Worm (Caenorhabditis elegans) whole organism, L3 larva: ENCODE data around the gene C07E3.3.

Experiments
- R02D3.7 ChIP-seq: fragments of 150-350 bp; optimal IDR thresholded peaks from 2 replicates; lab custom pipeline; 2014; ENCODE audit warnings: missing biosample characterization, missing genetic modification characterization
- aly-2 ChIP-seq: fragments of 150-350 bp; optimal IDR thresholded peaks from 2 replicates; lab custom pipeline; 2014; ENCODE audit warnings: missing biosample characterization, missing genetic modification characterization
- ama-1 ChIP-seq: fragments of 150-350 bp; optimal IDR thresholded peaks from 2 replicates; lab custom pipeline; 2018
- ceh-16 ChIP-seq: sonication (generic microtip); optimal IDR thresholded peaks from 2 replicates; lab custom pipeline; 2017; ENCODE audit warnings: missing biosample characterization, missing genetic modification characterization
- ceh-82 ChIP-seq: fragments of 150-350 bp; optimal IDR thresholded peaks from 2 replicates; lab custom pipeline; 2014; ENCODE audit warnings: missing biosample characterization, missing genetic modification characterization
- ceh-9 ChIP-seq: sonication (generic microtip); optimal IDR thresholded peaks from 2 replicates; lab custom pipeline; 2018; ENCODE audit warnings: missing biosample characterization, missing genetic modification characterization
- daf-12 ChIP-seq: fragments of 150-350 bp; optimal IDR thresholded peaks from 2 replicates; lab custom pipeline; 2014; ENCODE audit warnings: missing biosample characterization, missing genetic modification reagents, missing genetic modification characterization
- egl-27 ChIP-seq: sonication (generic microtip); optimal IDR thresholded peaks from 4 replicates; lab custom pipeline; 2017; ENCODE audit warnings: missing biosample characterization, missing genetic modification reagents, missing genetic modification characterization
- egl-5 ChIP-seq: fragments of 150-350 bp; optimal IDR thresholded peaks from 2 replicates; lab custom pipeline; 2017; ENCODE audit warnings: missing biosample characterization, missing genetic modification reagents, missing genetic modification characterization, inconsistent platforms
- elt-1 ChIP-seq: fragments of 150-350 bp; optimal IDR thresholded peaks from 2 replicates; lab custom pipeline; 2014; ENCODE audit warnings: missing biosample characterization, missing genetic modification characterization
- elt-2 ChIP-seq: sonication (generic microtip); optimal IDR thresholded peaks from 2 replicates; lab custom pipeline; 2016; ENCODE audit warnings: missing genetic modification reagents, mild to moderate bottlenecking, missing genetic modification characterization, missing compliant biosample characterization
- elt-3 ChIP-seq, 3 experiments: fragments of 150-350 bp in 1 of 3; sonication (generic microtip) in 2 of 3; optimal IDR thresholded peaks; 2 replicates in 2 of 3; 4 replicates in 1 of 3; lab custom pipeline; 2014 to 2017; ENCODE audit warnings: missing biosample characterization in 3 of 3, missing genetic modification characterization in 3 of 3
- eor-1 ChIP-seq, 2 experiments: fragments of 150-350 bp; optimal IDR thresholded peaks; 2 replicates each; lab custom pipeline; 2014 to 2018; ENCODE audit warnings: missing biosample characterization in 2 of 2, missing genetic modification characterization in 2 of 2
- fkh-10 ChIP-seq: sonication (generic microtip); optimal IDR thresholded peaks from 2 replicates; lab custom pipeline; 2017; ENCODE audit warnings: missing biosample characterization, missing genetic modification reagents, missing genetic modification characterization
- fos-1 ChIP-seq: fragments of 150-350 bp; optimal IDR thresholded peaks from 2 replicates; lab custom pipeline; 2014; ENCODE audit warnings: missing biosample characterization, missing genetic modification characterization
- hmg-11 ChIP-seq: sonication (generic microtip); optimal IDR thresholded peaks from 2 replicates; lab custom pipeline; 2016; ENCODE audit warnings: missing genetic modification characterization, missing compliant biosample characterization
- jun-1 ChIP-seq: fragments of 150-350 bp; optimal IDR thresholded peaks from 2 replicates; lab custom pipeline; 2014; ENCODE audit warnings: missing biosample characterization, missing genetic modification reagents, missing genetic modification characterization
- lin-39 ChIP-seq: fragments of 150-350 bp; optimal IDR thresholded peaks from 2 replicates; lab custom pipeline; 2018; ENCODE audit warnings: missing biosample characterization, missing genetic modification reagents, missing genetic modification characterization
- lsy-12 ChIP-seq: sonication (generic microtip); optimal IDR thresholded peaks from 2 replicates; lab custom pipeline; 2016; ENCODE audit warnings: mild to moderate bottlenecking, missing genetic modification characterization, missing compliant biosample characterization
- mdl-1 ChIP-seq: fragments of 150-350 bp; optimal IDR thresholded peaks from 2 replicates; lab custom pipeline; 2014; ENCODE audit warnings: missing biosample characterization, missing genetic modification characterization
- mml-1 ChIP-seq: fragments of 150-350 bp; sonication (generic microtip); optimal IDR thresholded peaks from 3 replicates; lab custom pipeline; 2014; ENCODE audit warnings: missing biosample characterization, missing genetic modification characterization
- nfya-1 ChIP-seq: sonication (generic microtip); optimal IDR thresholded peaks from 2 replicates; lab custom pipeline; 2017; ENCODE audit warnings: missing genetic modification characterization, mild to moderate bottlenecking, missing compliant biosample characterization, antibody characterized with exemption, moderate library complexity; ENCODE audit not compliant: insufficient read depth
- nhr-11 ChIP-seq: fragments of 150-350 bp; optimal IDR thresholded peaks from 2 replicates; lab custom pipeline; 2014; ENCODE audit warnings: missing biosample characterization, missing genetic modification characterization
- nhr-23 ChIP-seq: fragments of 150-350 bp; optimal IDR thresholded peaks from 2 replicates; lab custom pipeline; 2014; ENCODE audit warnings: missing biosample characterization, missing genetic modification reagents, missing genetic modification characterization
- nhr-25 ChIP-seq: sonication (generic microtip); optimal IDR thresholded peaks from 2 replicates; lab custom pipeline; 2017; ENCODE audit warnings: missing biosample characterization, missing genetic modification characterization
- nhr-28 ChIP-seq: fragments of 150-350 bp; optimal IDR thresholded peaks from 2 replicates; lab custom pipeline; 2014; ENCODE audit warnings: missing biosample characterization, missing genetic modification characterization
- nhr-43 ChIP-seq: sonication (generic microtip); optimal IDR thresholded peaks from 2 replicates; lab custom pipeline; 2016; ENCODE audit warnings: mild to moderate bottlenecking, missing genetic modification characterization, missing compliant biosample characterization; ENCODE audit not compliant: poor library complexity, severe bottlenecking
- nhr-67 ChIP-seq: fragments of 150-350 bp; optimal IDR thresholded peaks from 2 replicates; lab custom pipeline; 2014; ENCODE audit warnings: missing biosample characterization, missing genetic modification characterization
- nhr-77 ChIP-seq: fragments of 150-350 bp; optimal IDR thresholded peaks from 2 replicates; lab custom pipeline; 2014; ENCODE audit warnings: missing biosample characterization, missing genetic modification characterization
- pha-4 ChIP-seq: fragments of 150-350 bp; optimal IDR thresholded peaks from 2 replicates; lab custom pipeline; 2014; ENCODE audit warnings: missing biosample characterization, missing genetic modification reagents, missing genetic modification characterization
- pqm-1 ChIP-seq: fragments of 150-350 bp; optimal IDR thresholded peaks from 2 replicates; lab custom pipeline; 2017; ENCODE audit warnings: missing biosample characterization, missing genetic modification characterization, inconsistent platforms
- snpc-4 ChIP-seq: fragments of 150-350 bp; optimal IDR thresholded peaks from 2 replicates; lab custom pipeline; 2014; ENCODE audit warnings: missing biosample characterization, missing genetic modification characterization
- tbx-2 ChIP-seq: sonication (generic microtip); optimal IDR thresholded peaks from 2 replicates; lab custom pipeline; 2016; ENCODE audit warnings: mild to moderate bottlenecking, missing genetic modification characterization, missing compliant biosample characterization
- unc-39 ChIP-seq: sonication (generic microtip); optimal IDR thresholded peaks from 4 replicates; lab custom pipeline; 2017; ENCODE audit warnings: missing biosample characterization, missing genetic modification characterization
- ztf-11 ChIP-seq: fragments of 150-350 bp; optimal IDR thresholded peaks from 2 replicates; lab custom pipeline; 2014; ENCODE audit warnings: missing biosample characterization, missing genetic modification characterization

The C07E3.3 gene

DNA sequence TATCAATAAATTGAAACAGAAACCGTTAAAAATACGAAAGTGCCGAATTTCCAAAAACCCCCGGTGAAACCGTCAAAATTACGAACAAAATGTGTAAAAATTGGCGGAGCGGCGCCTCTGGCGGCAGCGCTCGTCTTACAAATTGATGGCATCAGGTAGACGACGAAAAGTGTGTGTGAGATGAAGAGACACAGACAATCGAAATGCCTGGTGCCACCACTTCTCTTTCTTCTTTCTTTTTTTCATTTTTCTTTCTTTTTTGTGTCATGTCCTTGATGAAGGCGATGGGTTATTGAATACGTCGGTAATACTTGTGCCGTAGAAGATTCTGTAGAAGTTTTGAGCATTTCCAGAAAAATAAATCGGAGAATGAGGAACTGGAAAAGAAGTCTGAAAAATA, 20.6 kb upstream of the C07E3.3 start:
- TF ChIP-seq lsy-12 (no peak), nfya-1 (tag; lab: Kevin White, UChicago) (peak; percentile 19), nhr-25 (peak; percentile 5), tbx-2 (tag; lab: Kevin White, UChicago) (no peak), elt-3 (tag; optimal IDR thresholded peaks at IDR 0.05; lab: Kevin White, UChicago) (no peak)

DNA sequence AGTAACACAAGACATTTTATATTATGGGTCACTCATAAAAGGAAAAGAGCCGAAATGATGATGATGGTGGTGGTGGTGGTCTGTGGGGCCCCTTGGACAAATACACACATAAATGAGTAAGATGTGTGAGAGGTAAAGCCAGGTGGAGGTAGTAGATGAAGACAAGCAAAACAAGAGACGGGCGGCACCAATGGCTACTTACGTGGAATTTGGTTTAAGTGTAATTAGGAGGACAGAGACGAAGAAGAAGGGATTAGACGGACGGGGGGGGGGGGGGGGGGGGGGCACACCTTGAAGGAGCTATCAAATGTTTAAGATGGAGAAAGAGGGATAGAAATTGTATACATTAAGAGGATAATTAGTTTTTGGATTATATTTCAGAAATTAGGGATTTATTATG, 17.5 kb upstream of the C07E3.3 start:
- no peak for TF ChIP-seq ztf-11 (tag; lab: Kevin White, UChicago)
- TF ChIP-seq pha-4 (tag; lab: Kevin White, UChicago): peak; percentile 5
- TF ChIP-seq, all 47 proteins: peak for 1

DNA sequence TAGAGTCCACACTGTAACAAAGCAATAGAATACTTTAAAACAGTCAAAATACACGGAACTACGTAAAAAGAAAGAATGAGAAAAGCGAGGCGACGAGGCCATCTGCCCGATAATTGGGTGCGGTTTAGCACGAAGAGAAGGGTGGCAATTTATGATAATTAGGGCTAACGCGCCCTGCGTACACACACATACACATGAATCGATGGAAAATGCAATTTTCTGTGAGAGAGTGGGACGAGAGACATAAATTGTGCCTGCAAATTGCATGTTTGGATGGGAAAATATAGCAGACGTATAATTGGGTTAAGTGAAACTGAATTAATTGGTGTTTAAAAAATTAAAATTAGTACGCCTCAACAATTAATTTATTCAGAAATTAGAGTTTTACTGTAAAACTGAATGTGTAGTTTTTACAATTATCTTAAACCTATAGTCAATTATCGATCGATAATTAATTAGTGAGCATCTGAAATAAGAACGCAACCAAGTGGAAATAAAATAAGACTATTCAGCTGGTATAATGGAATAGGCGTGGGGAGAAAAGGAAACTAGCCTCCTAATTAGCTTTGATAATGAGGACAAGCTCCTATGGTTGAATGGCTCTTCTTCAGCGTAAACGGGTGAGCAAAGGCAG, 16.3 kb upstream of the C07E3.3 start:
- TF ChIP-seq elt-1 (tag; lab: Kevin White, UChicago) (no peak), egl-5 (tag; lab: Kevin White, UChicago) (peak; percentile 61), ceh-82 (tag; lab: Kevin White, UChicago) (no peak), lin-39 (tag; lab: Kevin White, UChicago) (peak; percentile 17), pqm-1 (tag; lab: Kevin White, UChicago) (no peak)

DNA sequence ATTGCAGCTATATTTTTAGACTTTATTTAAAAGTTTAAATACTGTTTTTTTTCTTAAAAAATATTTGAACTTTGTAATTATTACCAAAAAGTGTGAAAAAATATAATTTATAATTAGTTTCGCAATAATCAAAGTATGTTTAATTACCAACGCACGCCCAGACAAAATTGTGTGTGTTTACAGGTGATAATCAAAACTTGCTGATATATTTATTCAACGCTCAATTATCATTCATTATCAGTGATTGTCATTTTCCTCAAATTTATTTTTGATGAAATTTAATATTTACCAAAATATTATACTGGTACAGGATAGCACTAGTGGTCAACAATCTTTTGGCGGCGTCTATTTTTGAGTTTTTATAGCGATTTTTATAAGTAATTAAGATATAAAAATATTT, 15.7 kb upstream of the C07E3.3 start:
- TF ChIP-seq pha-4 (tag; lab: Kevin White, UChicago) (peak; percentile 67), nhr-11 (tag; lab: Kevin White, UChicago) (no peak), pqm-1 (tag; lab: Kevin White, UChicago) (peak; percentile 16), elt-2 (tag; lab: Kevin White, UChicago) (peak; percentile 61)

DNA sequence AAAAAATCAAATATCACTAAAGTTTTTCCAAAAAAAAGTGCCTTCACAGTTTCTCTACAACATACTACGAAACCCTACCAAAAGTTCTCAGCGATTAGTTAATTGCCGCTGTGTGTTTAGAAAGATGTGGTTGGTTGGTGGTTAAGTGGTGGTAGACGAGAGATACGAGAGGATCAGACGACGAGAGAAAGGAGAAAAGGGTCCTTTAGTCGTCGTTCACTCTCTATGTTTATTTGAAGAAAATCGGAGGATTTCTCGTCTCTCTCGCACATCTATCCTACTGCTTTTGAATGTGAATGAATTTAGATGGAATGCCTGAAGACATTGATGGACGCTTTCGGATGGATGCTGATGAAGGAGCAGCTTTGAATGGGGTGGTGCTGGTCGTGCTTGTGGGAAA, 13.5 kb upstream of the C07E3.3 start:
- TF ChIP-seq snpc-4 (no peak), hmg-11 (tag; lab: Kevin White, UChicago) (peak; percentile 20), lsy-12 (no peak), nhr-23 (tag; lab: Kevin White, UChicago) (no peak), fkh-10 (no peak), mml-1 (tag; lab: Kevin White, UChicago) (no peak), lin-39 (tag; lab: Kevin White, UChicago) (peak; percentile 56), daf-12 (tag; lab: Kevin White, UChicago) (no peak), egl-5 (tag; lab: Kevin White, UChicago) (no peak), nhr-11 (tag; lab: Kevin White, UChicago) (no peak), nfya-1 (tag; lab: Kevin White, UChicago) (peak; percentile 23), jun-1 (tag; lab: Kevin White, UChicago) (no peak), unc-39 (tag; lab: Kevin White, UChicago) (no peak), nhr-43 (no peak), elt-2 (tag; lab: Kevin White, UChicago) (no peak), R02D3.7 (tag; lab: Kevin White, UChicago) (no peak), tbx-2 (tag; lab: Kevin White, UChicago) (no peak)

DNA sequence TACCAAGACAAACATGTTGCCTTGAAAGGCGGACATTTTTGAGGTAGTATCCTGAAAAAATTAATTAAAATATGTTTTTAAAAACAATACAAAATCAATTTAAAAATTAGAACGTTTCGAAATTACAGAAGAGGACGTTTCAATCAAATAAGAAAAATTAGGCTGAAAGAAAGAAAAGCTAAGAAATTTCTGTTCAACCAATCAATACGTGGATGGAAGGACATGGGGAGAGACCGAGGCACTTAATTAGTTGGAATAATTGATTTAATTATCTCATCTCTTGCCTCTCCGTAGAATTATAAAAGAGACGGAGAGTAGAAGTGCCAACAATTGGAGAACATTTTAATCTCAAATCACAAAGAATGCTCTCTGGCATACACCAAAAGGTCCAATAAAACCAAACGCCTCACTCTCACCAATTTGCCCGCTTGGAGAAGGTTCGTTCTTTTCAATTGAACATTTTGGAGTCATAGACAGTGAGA, 12.3 kb upstream of the C07E3.3 start, which contains the start of gene ceh-58:
Gene ceh-58, minus strand, starts transcription at position 51 of the 482 bp plus-strand sequence.
- TF ChIP-seq ceh-82 (tag; lab: Kevin White, UChicago): no peak
- TF ChIP-seq ama-1 (lab: Kevin White, UChicago): no peak
- TF ChIP-seq mml-1 (tag; lab: Kevin White, UChicago): no peak
- no peak for TF ChIP-seq nhr-67 (tag; lab: Kevin White, UChicago)
- no peak for TF ChIP-seq ceh-9 (tag; lab: Kevin White, UChicago)
- TF ChIP-seq aly-2 (tag; lab: Kevin White, UChicago): no peak
- no peak for TF ChIP-seq elt-1 (tag; lab: Kevin White, UChicago)
- no peak for TF ChIP-seq R02D3.7 (tag; lab: Kevin White, UChicago)
- no peak for TF ChIP-seq unc-39 (tag; lab: Kevin White, UChicago)
- no peak for TF ChIP-seq eor-1 (tag; optimal IDR thresholded peaks at IDR 0.05; lab: Kevin White, UChicago)
- no peak for TF ChIP-seq lsy-12
- no peak for TF ChIP-seq egl-27 (tag; lab: Kevin White, UChicago)
- no peak for TF ChIP-seq fos-1 (tag; lab: Kevin White, UChicago)
- no peak for TF ChIP-seq ceh-16 (tag; lab: Kevin White, UChicago)
- no peak for TF ChIP-seq fkh-10
- TF ChIP-seq nhr-77 (tag; lab: Kevin White, UChicago): no peak
- TF ChIP-seq mdl-1 (tag; lab: Kevin White, UChicago): no peak
- TF ChIP-seq nhr-28 (tag; lab: Kevin White, UChicago): no peak
- no peak for TF ChIP-seq nfya-1 (tag; lab: Kevin White, UChicago)
